Worm (Caenorhabditis elegans): Measurements from ENCODE around the gene srw-26.

srw-26 gene

ce11 chrV:15891279-15891678, 41.0 kb downstream of the srw-26 start:
- TF ChIP-seq lin-13 (tag; optimal IDR thresholded peaks at IDR 0.05): no peak
- TF ChIP-seq nhr-2 (tag; optimal IDR thresholded peaks at IDR 0.05): no peak
- TF ChIP-seq snpc-4 (tag; optimal IDR thresholded peaks at IDR 0.05): no peak
- TF ChIP-seq nhr-76 (tag; optimal IDR thresholded peaks at IDR 0.05): no peak
- TF ChIP-seq mls-2 (tag; optimal IDR thresholded peaks at IDR 0.05): no peak
- no peak for TF ChIP-seq M03D4.4 (tag; optimal IDR thresholded peaks at IDR 0.05)
- no peak for TF ChIP-seq ceh-83 (GFP tag; optimal IDR thresholded peaks at IDR 0.05)
- no peak for TF ChIP-seq ceh-39 (tag; optimal IDR thresholded peaks at IDR 0.05)
- no peak for TF ChIP-seq mab-5 (tag; optimal IDR thresholded peaks at IDR 0.05)
- TF ChIP-seq ceh-43 (GFP tag; optimal IDR thresholded peaks at IDR 0.05): no peak
- no peak for TF ChIP-seq mep-1 (tag; optimal IDR thresholded peaks at IDR 0.05)

DNA sequence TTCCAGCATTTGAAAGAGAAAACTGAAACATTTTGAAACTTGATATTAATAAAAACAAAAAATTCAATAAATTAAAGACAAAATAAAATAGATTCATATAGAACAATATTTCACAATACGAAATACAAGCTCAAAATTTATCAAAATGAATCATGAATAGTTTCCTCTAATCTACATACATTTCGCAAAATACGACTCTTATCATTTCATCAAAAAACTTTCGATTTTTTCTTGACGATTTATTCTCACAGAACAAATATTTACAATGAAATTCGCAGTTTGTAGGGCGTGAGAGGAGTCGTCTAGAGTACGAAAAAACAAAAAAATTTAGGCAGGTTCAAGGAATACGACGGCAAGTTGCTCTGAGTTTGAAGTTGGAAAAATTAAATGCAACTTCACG, 42.2 kb downstream of the srw-26 start:
- no peak for TF ChIP-seq snpc-4 (tag; optimal IDR thresholded peaks at IDR 0.05)
- no peak for TF ChIP-seq bed-3 (GFP tag; optimal IDR thresholded peaks at IDR 0.05)
- TF ChIP-seq ztf-11 (tag; optimal IDR thresholded peaks at IDR 0.05): no peak
- TF ChIP-seq M03D4.4 (tag; optimal IDR thresholded peaks at IDR 0.05): no peak
- TF ChIP-seq ces-1 (GFP tag; optimal IDR thresholded peaks at IDR 0.05): no peak
- TF ChIP-seq lsy-2 (tag; optimal IDR thresholded peaks at IDR 0.05): no peak
- no peak for TF ChIP-seq nhr-2 (tag; optimal IDR thresholded peaks at IDR 0.05)
- TF ChIP-seq zip-8 (tag; optimal IDR thresholded peaks at IDR 0.05): no peak
- no peak for TF ChIP-seq ham-2 (GFP tag; optimal IDR thresholded peaks at IDR 0.05)

ce11 chrV:15888751-15889150, 43.5 kb downstream of the srw-26 start, which contains the start of gene cgt-1:
TSS of gene cgt-1 (minus strand) at chrV:15888851.
- no peak for TF ChIP-seq ces-1 (GFP tag; optimal IDR thresholded peaks at IDR 0.05)
- no peak for TF ChIP-seq sem-2 (GFP tag; optimal IDR thresholded peaks at IDR 0.05)

DNA sequence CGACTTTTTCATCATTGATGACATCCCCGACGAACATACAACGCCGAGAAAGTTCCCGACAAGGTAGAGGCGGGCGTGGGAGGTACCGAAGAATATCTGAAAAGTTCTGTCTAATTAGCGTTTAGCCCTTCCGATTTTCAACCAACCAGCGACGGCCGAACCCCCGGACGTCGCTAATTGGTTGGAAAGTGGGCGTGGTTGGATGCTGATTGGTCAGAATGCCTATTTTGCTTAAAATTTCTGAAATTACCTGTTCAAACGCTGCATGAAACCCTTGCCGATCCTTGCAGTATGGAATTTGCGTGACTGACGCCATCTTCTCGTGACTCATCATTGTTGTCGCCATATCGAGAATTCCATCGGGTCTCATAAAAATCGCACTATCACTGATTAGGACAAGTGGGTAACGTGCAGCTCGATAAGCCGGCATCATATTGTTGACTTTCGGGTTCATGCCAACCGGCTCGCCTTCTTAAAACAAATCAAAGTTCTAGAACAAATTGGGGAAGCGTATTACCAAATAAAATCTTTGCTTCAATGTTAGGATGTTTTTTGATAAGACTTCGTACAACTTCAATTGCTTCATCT, 44.5 kb downstream of the srw-26 start:
- TF ChIP-seq unc-62 (GFP tag; optimal IDR thresholded peaks at IDR 0.05): no peak
- TF ChIP-seq mab-5 (tag; optimal IDR thresholded peaks at IDR 0.05): no peak
- TF ChIP-seq lsy-2 (tag; optimal IDR thresholded peaks at IDR 0.05): no peak
- no peak for TF ChIP-seq mep-1 (tag; optimal IDR thresholded peaks at IDR 0.05)
- TF ChIP-seq nhr-237 (tag; optimal IDR thresholded peaks at IDR 0.05): no peak
- TF ChIP-seq tbx-8 (GFP tag; optimal IDR thresholded peaks at IDR 0.05): no peak
- no peak for TF ChIP-seq nhr-12 (tag; optimal IDR thresholded peaks at IDR 0.05)

- TF ChIP-seq zip-8 (tag; optimal IDR thresholded peaks at IDR 0.05) (no peak), pha-4 (tag; optimal IDR thresholded peaks at IDR 0.05) (no peak), nhr-12 (tag; optimal IDR thresholded peaks at IDR 0.05) (no peak), flh-1 (GFP tag; optimal IDR thresholded peaks at IDR 0.05) (no peak), mab-5 (tag; optimal IDR thresholded peaks at IDR 0.05) (no peak), ztf-11 (tag; optimal IDR thresholded peaks at IDR 0.05) (no peak), blmp-1 (tag; optimal IDR thresholded peaks at IDR 0.05) (no peak), lin-13 (tag; optimal IDR thresholded peaks at IDR 0.05) (no peak), nhr-237 (tag; optimal IDR thresholded peaks at IDR 0.05) (no peak), tbx-8 (GFP tag; optimal IDR thresholded peaks at IDR 0.05) (no peak), elt-3 (tag; optimal IDR thresholded peaks at IDR 0.05) (no peak), ceh-43 (GFP tag; optimal IDR thresholded peaks at IDR 0.05) (no peak), sptf-1 (tag; optimal IDR thresholded peaks at IDR 0.05) (no peak), ces-1 (GFP tag; optimal IDR thresholded peaks at IDR 0.05) (no peak), nhr-76 (tag; optimal IDR thresholded peaks at IDR 0.05) (no peak)
Measured at ce11 chrV:15885967-15886366, 46.3 kb downstream of the srw-26 start, which contains the start of gene T06C12.9. TSS of gene T06C12.9 (minus strand) at chrV:15886067.

DNA sequence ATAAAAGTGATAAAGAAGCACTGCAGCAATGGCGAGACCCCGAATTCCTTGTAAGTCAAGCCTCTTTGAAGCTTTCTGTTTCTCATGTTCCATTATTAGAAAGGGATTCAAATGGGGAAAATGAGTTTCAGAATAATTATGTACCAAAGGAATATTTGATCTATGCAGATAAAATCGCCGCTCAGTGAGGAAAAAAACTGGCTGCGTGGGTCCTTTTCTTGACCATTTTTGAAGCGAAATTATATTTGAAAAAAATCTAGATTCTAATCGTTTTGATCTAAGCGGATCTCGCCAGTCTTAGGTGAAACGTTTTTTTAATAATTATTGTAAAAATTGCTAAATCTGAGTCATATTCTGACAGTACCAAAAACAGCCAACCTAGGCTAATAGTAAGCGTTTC, 47.6 kb downstream of the srw-26 start, which contains the start of gene oac-42:
Gene oac-42 (minus strand): TSS at position 101 of the 400 bp plus-strand sequence.
- TF ChIP-seq snpc-4 (tag; optimal IDR thresholded peaks at IDR 0.05) (no peak), lin-32 (GFP tag; optimal IDR thresholded peaks at IDR 0.05) (no peak), nhr-2 (tag; optimal IDR thresholded peaks at IDR 0.05) (no peak), pha-4 (tag; optimal IDR thresholded peaks at IDR 0.05) (no peak), nhr-28 (tag; optimal IDR thresholded peaks at IDR 0.05) (no peak), zip-8 (tag; optimal IDR thresholded peaks at IDR 0.05) (no peak), lsy-2 (tag; optimal IDR thresholded peaks at IDR 0.05) (no peak), ceh-39 (tag; optimal IDR thresholded peaks at IDR 0.05) (no peak), elt-1 (tag; optimal IDR thresholded peaks at IDR 0.05; ENCODE audit: borderline replicate concordance, insufficient read depth) (no peak), ham-2 (GFP tag; optimal IDR thresholded peaks at IDR 0.05) (no peak), ceh-83 (GFP tag; optimal IDR thresholded peaks at IDR 0.05) (no peak), unc-62 (GFP tag; optimal IDR thresholded peaks at IDR 0.05) (no peak), mep-1 (tag; optimal IDR thresholded peaks at IDR 0.05) (no peak), unc-39 (tag; optimal IDR thresholded peaks at IDR 0.05) (no peak)
